Worm (Caenorhabditis elegans) whole organism, L3 larva: Measurements from ENCODE around the gene vit-1.

Experiments used
- ceh-82 ChIP-seq: fragments of 150-350 bp; optimal IDR thresholded peaks from 2 replicates; lab custom pipeline; 2014; ENCODE audit warnings: missing biosample characterization, missing genetic modification characterization
- elt-3 ChIP-seq, 3 experiments: fragments of 150-350 bp in 1 of 3; sonication (generic microtip) in 2 of 3; optimal IDR thresholded peaks; 2 replicates in 2 of 3; 4 replicates in 1 of 3; lab custom pipeline; 2014 to 2017; ENCODE audit warnings: missing biosample characterization in 3 of 3, missing genetic modification characterization in 3 of 3
- eor-1 ChIP-seq, 2 experiments: fragments of 150-350 bp; optimal IDR thresholded peaks; 2 replicates each; lab custom pipeline; 2014 to 2018; ENCODE audit warnings: missing biosample characterization in 2 of 2, missing genetic modification characterization in 2 of 2
- fkh-10 ChIP-seq: sonication (generic microtip); optimal IDR thresholded peaks from 2 replicates; lab custom pipeline; 2017; ENCODE audit warnings: missing biosample characterization, missing genetic modification reagents, missing genetic modification characterization
- fos-1 ChIP-seq: fragments of 150-350 bp; optimal IDR thresholded peaks from 2 replicates; lab custom pipeline; 2014; ENCODE audit warnings: missing biosample characterization, missing genetic modification characterization
- lin-39 ChIP-seq: fragments of 150-350 bp; optimal IDR thresholded peaks from 2 replicates; lab custom pipeline; 2018; ENCODE audit warnings: missing biosample characterization, missing genetic modification reagents, missing genetic modification characterization
- mdl-1 ChIP-seq: fragments of 150-350 bp; optimal IDR thresholded peaks from 2 replicates; lab custom pipeline; 2014; ENCODE audit warnings: missing biosample characterization, missing genetic modification characterization
- nhr-12 ChIP-seq: fragments of 150-350 bp; optimal IDR thresholded peaks from 2 replicates; lab custom pipeline; 2014; ENCODE audit warnings: missing biosample characterization, missing genetic modification characterization
- pha-4 ChIP-seq: fragments of 150-350 bp; optimal IDR thresholded peaks from 2 replicates; lab custom pipeline; 2014; ENCODE audit warnings: missing biosample characterization, missing genetic modification reagents, missing genetic modification characterization
- ztf-11 ChIP-seq: fragments of 150-350 bp; optimal IDR thresholded peaks from 2 replicates; lab custom pipeline; 2014; ENCODE audit warnings: missing biosample characterization, missing genetic modification characterization

- no peak for TF ChIP-seq fkh-10 (GFP tag; lab: Kevin White, UChicago)
- TF ChIP-seq lin-39 = no peak
- no peak for TF ChIP-seq ceh-82 (tag; lab: Kevin White, UChicago)
- TF ChIP-seq fos-1 (tag; lab: Kevin White, UChicago) = no peak
- TF ChIP-seq elt-3 (tag; optimal IDR thresholded peaks at IDR 0.05; lab: Kevin White, UChicago) = no peak
- TF ChIP-seq mdl-1 (tag; lab: Kevin White, UChicago) = no peak
- no peak for TF ChIP-seq ztf-11 (tag; lab: Kevin White, UChicago)
- TF ChIP-seq pha-4 (tag; lab: Kevin White, UChicago) = no peak
- TF ChIP-seq nhr-12 (tag; lab: Kevin White, UChicago) = no peak
- no peak for TF ChIP-seq eor-1 (tag; optimal IDR thresholded peaks at IDR 0.05; lab: Kevin White, UChicago)
Measured at ce11 chrX:7689119-7689518, 38.6 kb upstream of the vit-1 start, which contains the start of gene clik-2.
